Worm (Caenorhabditis elegans) whole organism, young adult: ENCODE measurements around the gene C45B2.8.

ENCODE experiments used
- Y95B8A.8 ChIP-seq: fragments of 200-800 bp; sonication (Bioruptor generic); IDR thresholded peaks from 2 replicates; pipeline ENCODE4 v1.3.6; 2022; ENCODE audit warnings: missing genetic modification reagents, missing genetic modification characterization, missing compliant biosample characterization
- rpc-1 ChIP-seq, 2 experiments: fragments of 150-350 bp in 1 of 2; sonication (generic microtip) in 1 of 2; optimal IDR thresholded peaks; 2 replicates each; lab custom pipeline; 2014 to 2018; ENCODE audit warnings: missing biosample characterization in 1 of 2, missing genetic modification characterization in 1 of 2, missing genetic modification reagents in 1 of 2, missing genotype in 1 of 2

DNA sequence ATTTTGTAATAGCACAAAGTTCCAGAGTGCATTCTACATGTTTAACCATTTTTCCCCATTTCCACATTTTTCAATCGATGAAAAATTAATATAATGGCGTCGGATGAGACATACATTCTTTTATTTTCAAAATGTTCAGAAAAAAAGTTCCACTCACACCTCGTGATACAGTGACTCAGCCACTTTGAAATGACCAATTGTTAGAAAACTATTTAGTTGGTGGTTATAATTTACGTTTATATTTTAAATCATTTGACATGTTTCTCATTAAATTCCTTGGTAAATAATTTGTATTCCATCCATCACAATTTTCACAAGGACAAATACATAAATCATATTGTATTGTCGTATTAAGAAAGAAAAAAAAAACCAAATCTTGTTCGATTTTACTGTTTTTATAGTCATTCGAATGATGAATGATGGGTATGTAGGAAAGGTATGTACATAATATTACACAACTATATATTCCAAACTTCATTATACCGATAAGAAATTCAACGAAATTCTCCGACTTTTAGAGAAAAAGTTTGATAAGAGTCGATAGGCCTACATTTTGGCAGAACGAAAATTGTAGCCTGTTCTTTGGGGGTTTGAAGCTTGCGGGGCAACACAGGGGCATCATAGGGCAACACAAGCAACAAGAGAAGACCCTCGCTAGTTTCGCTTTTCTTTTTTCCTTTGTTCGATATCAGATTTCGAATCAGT lies 12.8 kb downstream of the C45B2.8 start:
- TF ChIP-seq rpc-1 (optimal IDR thresholded peaks at IDR 0.05; lab: Kevin White, UChicago) (no peak), rpc-1 (tag; optimal IDR thresholded peaks at IDR 0.05; lab: Kevin White, UChicago) (no peak), Y95B8A.8 (GFP tag; lab: Robert Waterston, UW) (no peak)
